Worm (Caenorhabditis elegans) whole organism, young adult: ENCODE measurements around the gene plg-1.

Experiments
- F10E7.11 ChIP-seq: sonication (generic microtip); optimal IDR thresholded peaks from 2 replicates; lab custom pipeline; 2017; ENCODE audit warnings: mild to moderate bottlenecking, missing genetic modification characterization, moderate library complexity, missing compliant biosample characterization
- Y56A3A.18 ChIP-seq: fragments of 200-800 bp; sonication (Bioruptor generic); IDR thresholded peaks from 2 replicates; pipeline ENCODE4 v1.3.6; 2022; ENCODE audit warnings: missing genetic modification reagents, missing genetic modification characterization, missing compliant biosample characterization
- aptf-2 ChIP-seq: fragments of 200-800 bp; sonication (Bioruptor generic); conservative IDR thresholded peaks from 2 replicates; pipeline ENCODE4 v1.3.6; 2022; ENCODE audit warnings: missing genetic modification reagents, missing genetic modification characterization, missing compliant biosample characterization
- tlf-1 ChIP-seq: fragments of 200-800 bp; sonication (Bioruptor generic); optimal IDR thresholded peaks from 2 replicates; lab custom pipeline; 2018; ENCODE audit warnings: mild to moderate bottlenecking, missing genetic modification characterization, missing compliant biosample characterization
- unc-62 ChIP-seq: fragments of 150-350 bp; optimal IDR thresholded peaks from 2 replicates; lab custom pipeline; 2014; ENCODE audit warnings: missing biosample characterization, missing genetic modification reagents, missing genetic modification characterization
- ztf-26 ChIP-seq: sonication (generic microtip); optimal IDR thresholded peaks from 2 replicates; lab custom pipeline; 2017; ENCODE audit warnings: missing genetic modification characterization, missing compliant biosample characterization

- TF ChIP-seq F10E7.11, result no peak
- no peak for TF ChIP-seq ztf-26
- no peak for TF ChIP-seq Y56A3A.18 (GFP tag; lab: Robert Waterston, UW)
- no peak for TF ChIP-seq tlf-1 (GFP tag; lab: Kevin White, UChicago)
- TF ChIP-seq unc-62 (GFP tag; lab: Kevin White, UChicago), result no peak
- TF ChIP-seq aptf-2 (GFP tag; lab: Robert Waterston, UW), result no peak
Measured at ce11 chrIII:8811111-8811510, 41.0 kb upstream of the plg-1 start.
